Worm (Caenorhabditis elegans) whole organism, mixed stage, embryonic: ENCODE results near the gene ifb-1.

Source experiments
- M03D4.4 ChIP-seq: sonication (generic microtip); optimal IDR thresholded peaks from 2 replicates; lab custom pipeline; 2017; ENCODE audit warnings: mild to moderate bottlenecking, missing genetic modification characterization, missing compliant biosample characterization
- bed-3 ChIP-seq: fragments of 200-800 bp; sonication (Bioruptor generic); optimal IDR thresholded peaks from 3 replicates; lab custom pipeline; 2018; ENCODE audit warnings: mild to moderate bottlenecking, missing genetic modification characterization, moderate library complexity, missing compliant biosample characterization
- ceh-39 ChIP-seq: fragments of 150-350 bp; optimal IDR thresholded peaks from 2 replicates; lab custom pipeline; 2014; ENCODE audit warnings: missing biosample characterization, missing genetic modification characterization
- ceh-43 ChIP-seq: fragments of 200-800 bp; sonication (Bioruptor generic); optimal IDR thresholded peaks from 2 replicates; lab custom pipeline; 2018; ENCODE audit warnings: mild to moderate bottlenecking, missing genetic modification characterization, moderate library complexity, missing compliant biosample characterization
- ceh-83 ChIP-seq: fragments of 200-800 bp; sonication (Bioruptor generic); optimal IDR thresholded peaks from 2 replicates; lab custom pipeline; 2018; ENCODE audit warnings: mild to moderate bottlenecking, missing genetic modification characterization, missing compliant biosample characterization
- ces-1 ChIP-seq: fragments of 150-350 bp; optimal IDR thresholded peaks from 2 replicates; lab custom pipeline; 2014; ENCODE audit warnings: missing biosample characterization, missing genetic modification reagents, missing genetic modification characterization
- cnd-1 ChIP-seq: fragments of 200-800 bp; sonication (Bioruptor generic); optimal IDR thresholded peaks from 2 replicates; lab custom pipeline; 2018; ENCODE audit warnings: mild to moderate bottlenecking, missing genetic modification characterization, missing compliant biosample characterization
- drap-1 ChIP-seq: fragments of 200-800 bp; sonication (Bioruptor generic); optimal IDR thresholded peaks from 3 replicates; lab custom pipeline; 2018; ENCODE audit warnings: mild to moderate bottlenecking, missing genetic modification characterization, missing compliant biosample characterization
- elt-1 ChIP-seq: sonication (generic microtip); optimal IDR thresholded peaks from 2 replicates; lab custom pipeline; 2017; ENCODE audit warnings: missing genetic modification characterization, mild to moderate bottlenecking, missing compliant biosample characterization, antibody characterized with exemption, moderate library complexity, borderline replicate concordance; ENCODE audit not compliant: insufficient read depth
- elt-3 ChIP-seq: fragments of 150-350 bp; optimal IDR thresholded peaks from 2 replicates; lab custom pipeline; 2014; ENCODE audit warnings: missing biosample characterization, missing genetic modification characterization
- flh-1 ChIP-seq: fragments of 200-800 bp; sonication (Bioruptor generic); optimal IDR thresholded peaks from 2 replicates; lab custom pipeline; 2018; ENCODE audit warnings: mild to moderate bottlenecking, missing genetic modification characterization, moderate library complexity, missing compliant biosample characterization
- ham-2 ChIP-seq: fragments of 200-800 bp; sonication (Bioruptor generic); optimal IDR thresholded peaks from 2 replicates; lab custom pipeline; 2018; ENCODE audit warnings: mild to moderate bottlenecking, missing genetic modification characterization, missing compliant biosample characterization
- hlh-1 ChIP-seq: fragments of 150-350 bp; optimal IDR thresholded peaks from 2 replicates; lab custom pipeline; 2014; ENCODE audit warnings: missing biosample characterization, missing genetic modification reagents, missing genetic modification characterization
- lsy-2 ChIP-seq: fragments of 150-350 bp; optimal IDR thresholded peaks from 2 replicates; lab custom pipeline; 2014; ENCODE audit warnings: missing biosample characterization, missing genetic modification characterization
- mab-5 ChIP-seq: fragments of 150-350 bp; optimal IDR thresholded peaks from 2 replicates; lab custom pipeline; 2014; ENCODE audit warnings: missing biosample characterization, missing genetic modification characterization
- mep-1 ChIP-seq: fragments of 150-350 bp; optimal IDR thresholded peaks from 2 replicates; lab custom pipeline; 2017; ENCODE audit warnings: missing biosample characterization, missing genetic modification reagents, missing genetic modification characterization, inconsistent platforms
- nhr-2 ChIP-seq: fragments of 150-350 bp; optimal IDR thresholded peaks from 2 replicates; lab custom pipeline; 2014; ENCODE audit warnings: missing biosample characterization, missing genetic modification characterization
- nhr-237 ChIP-seq: fragments of 150-350 bp; optimal IDR thresholded peaks from 2 replicates; lab custom pipeline; 2014; ENCODE audit warnings: missing biosample characterization, missing genetic modification characterization
- sem-2 ChIP-seq: fragments of 200-800 bp; sonication (Bioruptor generic); optimal IDR thresholded peaks from 2 replicates; lab custom pipeline; 2018; ENCODE audit warnings: mild to moderate bottlenecking, missing genetic modification characterization, missing compliant biosample characterization
- snpc-4 ChIP-seq: fragments of 150-350 bp; optimal IDR thresholded peaks from 2 replicates; lab custom pipeline; 2014; ENCODE audit warnings: missing biosample characterization, missing genetic modification characterization
- unc-120 ChIP-seq: sonication (generic microtip); optimal IDR thresholded peaks from 2 replicates; lab custom pipeline; 2017; ENCODE audit warnings: missing genetic modification characterization, missing compliant biosample characterization; ENCODE audit not compliant: poor library complexity, severe bottlenecking
- unc-39 ChIP-seq: fragments of 150-350 bp; optimal IDR thresholded peaks from 2 replicates; lab custom pipeline; 2014; ENCODE audit warnings: missing biosample characterization, missing genetic modification characterization
- unc-62 ChIP-seq: fragments of 150-350 bp; optimal IDR thresholded peaks from 2 replicates; lab custom pipeline; 2014; ENCODE audit warnings: missing biosample characterization, missing genetic modification reagents, missing genetic modification characterization
- ztf-11 ChIP-seq: fragments of 150-350 bp; optimal IDR thresholded peaks from 2 replicates; lab custom pipeline; 2014; ENCODE audit warnings: missing biosample characterization, missing genetic modification characterization

ifb-1 gene

ce11 chrII:5818298-5818697 is 52.9 kb downstream of the ifb-1 start, which contains the start of gene ZK1248.4:
ZK1248.4 (plus strand) TSS chrII:5818598.
- TF ChIP-seq cnd-1 (no peak), nhr-2 (tag; lab: Kevin White, UChicago) (no peak), ceh-39 (tag; lab: Kevin White, UChicago) (no peak), M03D4.4 (tag; lab: Kevin White, UChicago) (no peak), snpc-4 (tag; lab: Kevin White, UChicago) (no peak), unc-39 (tag; lab: Kevin White, UChicago) (no peak), ceh-43 (no peak), unc-62 (GFP tag; lab: Kevin White, UChicago) (no peak), mab-5 (tag; lab: Kevin White, UChicago) (no peak), mep-1 (tag; lab: Kevin White, UChicago) (no peak), lsy-2 (tag; lab: Kevin White, UChicago) (no peak), elt-3 (tag; lab: Kevin White, UChicago) (no peak), nhr-237 (tag; lab: Kevin White, UChicago) (no peak)
- TF ChIP-seq, all 35 proteins: peak for 0

DNA sequence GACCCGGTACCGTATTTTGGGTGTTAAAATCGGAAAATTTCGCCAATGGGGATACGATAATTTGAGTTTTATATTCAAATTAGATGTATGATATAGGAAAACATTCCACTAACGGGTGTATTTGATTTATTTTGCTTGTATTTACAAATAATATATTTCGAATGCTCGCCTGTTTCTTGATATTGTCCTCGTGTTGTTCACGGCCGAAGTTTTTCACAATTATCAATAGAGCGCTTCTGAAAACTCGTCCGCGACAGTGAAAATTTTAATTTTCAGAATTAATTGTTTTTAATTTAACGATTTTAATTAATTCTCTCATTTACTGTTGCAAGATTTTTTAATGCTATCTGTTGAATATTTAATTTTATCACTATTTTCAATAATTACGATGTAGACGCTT is 54.2 kb downstream of the ifb-1 start:
- TF ChIP-seq unc-62 (GFP tag; lab: Kevin White, UChicago) = no peak
- no peak for TF ChIP-seq ztf-11
- TF ChIP-seq mab-5 (tag; lab: Kevin White, UChicago) = no peak
- TF ChIP-seq ceh-43 = no peak
- no peak for TF ChIP-seq ham-2 (GFP tag; lab: Kevin White, UChicago)
- no peak for TF ChIP-seq drap-1 (GFP tag; lab: Kevin White, UChicago)
- no peak for TF ChIP-seq bed-3 (GFP tag; lab: Kevin White, UChicago)
- no peak for TF ChIP-seq sem-2 (GFP tag; lab: Kevin White, UChicago)

- TF ChIP-seq mep-1 (tag; lab: Kevin White, UChicago) (no peak), unc-120 (tag; lab: Kevin White, UChicago) (no peak), elt-1 (no peak), ces-1 (GFP tag; lab: Kevin White, UChicago) (peak; percentile 8), ceh-83 (no peak), unc-62 (GFP tag; lab: Kevin White, UChicago) (peak; percentile 5), hlh-1 (tag; lab: Kevin White, UChicago) (no peak), flh-1 (GFP tag; lab: Kevin White, UChicago) (no peak), nhr-2 (tag; lab: Kevin White, UChicago) (no peak), mab-5 (tag; lab: Kevin White, UChicago) (no peak), nhr-237 (tag; lab: Kevin White, UChicago) (no peak), ceh-39 (tag; lab: Kevin White, UChicago) (no peak)
These were observed 54.9 kb downstream of the ifb-1 start, which contains the start of gene ehs-1 for ce11 chrII:5820282-5820762. ehs-1 (plus strand) TSS chrII:5820712.
